Fruit fly (Drosophila melanogaster) whole organism, embryonic: Measurements from ENCODE around the gene wam.
A peak's percentile ranks its signal among the peaks of the same experiment; 100 is the strongest.

ENCODE experiments used
- C15 ChIP-seq: fragments of 200-800 bp; sonication (Bioruptor generic); IDR thresholded peaks from 3 replicates; pipeline ENCODE4 v1.3.6; 2022; ENCODE audit warnings: missing biosample characterization, missing genetic modification characterization
- CG10565 ChIP-seq: fragments of 200-800 bp; sonication (Bioruptor generic); optimal IDR thresholded peaks from 3 replicates; lab custom pipeline; 2016; ENCODE audit warnings: missing biosample characterization, mild to moderate bottlenecking, missing genetic modification characterization
- CG11695 ChIP-seq: fragments of 200-800 bp; sonication (Bioruptor generic); IDR thresholded peaks from 3 replicates; pipeline ENCODE4 v1.3.6; 2022; ENCODE audit warnings: missing biosample characterization, missing genetic modification characterization
- CG12236 ChIP-seq: fragments of 200-800 bp; sonication (Bioruptor generic); optimal IDR thresholded peaks from 2 replicates; lab custom pipeline; 2016; ENCODE audit warnings: missing biosample characterization, missing genetic modification characterization
- CG15269 ChIP-seq: fragments of 200-800 bp; sonication (Bioruptor generic); optimal IDR thresholded peaks from 2 replicates; lab custom pipeline; 2018; ENCODE audit warnings: missing biosample characterization, mild to moderate bottlenecking, missing genetic modification characterization, moderate library complexity
- CG17568 ChIP-seq: fragments of 200-800 bp; sonication (Bioruptor generic); optimal IDR thresholded peaks from 2 replicates; lab custom pipeline; 2018; ENCODE audit warnings: missing biosample characterization, mild to moderate bottlenecking, missing genetic modification characterization, moderate library complexity
- CG17612 ChIP-seq: fragments of 200-800 bp; sonication (Bioruptor generic); IDR thresholded peaks from 2 replicates; pipeline ENCODE4 v1.3.6; 2022; ENCODE audit warnings: missing biosample characterization, missing genetic modification characterization
- CG32532 ChIP-seq: fragments of 200-800 bp; sonication (Bioruptor generic); IDR thresholded peaks from 2 replicates; pipeline ENCODE4 v1.3.6; 2022; ENCODE audit warnings: missing biosample characterization, missing genetic modification characterization
- CG3281 ChIP-seq: fragments of 200-800 bp; sonication (Bioruptor generic); optimal IDR thresholded peaks from 3 replicates; lab custom pipeline; 2017; ENCODE audit warnings: missing biosample characterization, mild to moderate bottlenecking, missing genetic modification characterization
- CG4360 ChIP-seq: fragments of 200-800 bp; sonication (Bioruptor generic); IDR thresholded peaks from 2 replicates; pipeline ENCODE4 v1.3.6; 2022; ENCODE audit warnings: missing biosample characterization, missing genetic modification characterization
- CG4404 ChIP-seq: fragments of 200-800 bp; sonication (Bioruptor generic); IDR thresholded peaks from 2 replicates; pipeline ENCODE4 v1.3.6; 2022; ENCODE audit warnings: missing biosample characterization, missing genetic modification characterization
- CG6254 ChIP-seq: fragments of 200-800 bp; sonication (Bioruptor generic); optimal IDR thresholded peaks from 3 replicates; lab custom pipeline; 2017; ENCODE audit warnings: mild to moderate bottlenecking, missing biosample characterization, missing genetic modification reagents, missing genetic modification characterization
- CG6683 ChIP-seq: fragments of 200-800 bp; sonication (Bioruptor generic); optimal IDR thresholded peaks from 2 replicates; lab custom pipeline; 2017; ENCODE audit warnings: missing biosample characterization, mild to moderate bottlenecking, missing genetic modification characterization, missing genetic modification reagents
- CG6791 ChIP-seq: fragments of 200-800 bp; sonication (Bioruptor generic); IDR thresholded peaks from 3 replicates; pipeline ENCODE4 v1.3.6; 2022; ENCODE audit warnings: missing biosample characterization, missing genetic modification characterization; ENCODE audit not compliant: partially characterized antibody
- CG7357 ChIP-seq: fragments of 200-800 bp; sonication (Bioruptor generic); IDR thresholded peaks from 3 replicates; pipeline ENCODE4 v1.3.6; 2022; ENCODE audit warnings: missing biosample characterization, missing genetic modification characterization
- CG7372 ChIP-seq: fragments of 200-800 bp; sonication (Bioruptor generic); IDR thresholded peaks from 2 replicates; pipeline ENCODE4 v1.3.6; 2022; ENCODE audit warnings: missing biosample characterization, missing genetic modification characterization
- CG8290 ChIP-seq, 3 experiments: fragments of 200-800 bp; sonication (Bioruptor generic); optimal IDR thresholded peaks; 2 replicates each; lab custom pipeline; 2016 to 2019; ENCODE audit warnings: missing biosample characterization in 3 of 3, missing genetic modification characterization in 3 of 3, mild to moderate bottlenecking in 2 of 3, moderate library complexity in 1 of 3
- CG9609 ChIP-seq: fragments of 200-800 bp; sonication (Bioruptor generic); optimal IDR thresholded peaks from 3 replicates; lab custom pipeline; 2016; ENCODE audit warnings: missing biosample characterization, missing genetic modification characterization
- CTCF ChIP-seq: fragments of 200-800 bp; sonication (Bioruptor generic); optimal IDR thresholded peaks from 2 replicates; lab custom pipeline; 2017; ENCODE audit warnings: missing biosample characterization, mild to moderate bottlenecking, missing genetic modification characterization, moderate library complexity
- D ChIP-seq, 2 experiments: fragments of 200-800 bp in 1 of 2; fragments of >200 bp in 1 of 2; sonication (Bioruptor generic) in 1 of 2; optimal IDR thresholded peaks; 2 replicates in 1 of 2; 3 replicates in 1 of 2; lab custom pipeline; 2017; ENCODE audit warnings: mild to moderate bottlenecking in 1 of 2, missing biosample characterization in 1 of 2, missing genetic modification characterization in 1 of 2, missing genetic modification reagents in 1 of 2
- D19B ChIP-seq: fragments of 200-800 bp; sonication (Bioruptor generic); optimal IDR thresholded peaks from 2 replicates; lab custom pipeline; 2017; ENCODE audit warnings: missing biosample characterization, mild to moderate bottlenecking, missing genetic modification characterization
- Dip2 ChIP-seq: fragments of 200-800 bp; sonication (Bioruptor generic); IDR thresholded peaks from 2 replicates; pipeline ENCODE4 v1.3.6; 2022; ENCODE audit warnings: missing biosample characterization, missing genetic modification characterization
- Dref ChIP-seq: fragments of 200-800 bp; sonication (Bioruptor generic); IDR thresholded peaks from 2 replicates; pipeline ENCODE4 v1.3.6; 2022; ENCODE audit warnings: missing biosample characterization, missing genetic modification characterization
- ERR ChIP-seq: fragments of 200-800 bp; sonication (Bioruptor generic); optimal IDR thresholded peaks from 2 replicates; lab custom pipeline; 2016; ENCODE audit warnings: missing biosample characterization, missing genetic modification characterization
- HHEX ChIP-seq: fragments of 200-800 bp; sonication (Bioruptor generic); optimal IDR thresholded peaks from 3 replicates; lab custom pipeline; 2017; ENCODE audit warnings: missing biosample characterization, mild to moderate bottlenecking, missing genetic modification characterization, missing genetic modification reagents
- Jarid2 ChIP-seq: fragments of 200-800 bp; sonication (Bioruptor generic); optimal IDR thresholded peaks from 3 replicates; lab custom pipeline; 2017; ENCODE audit warnings: mild to moderate bottlenecking, missing biosample characterization, missing genetic modification reagents, missing genetic modification characterization
- Lhr ChIP-seq: fragments of 200-800 bp; sonication (Bioruptor generic); optimal IDR thresholded peaks from 3 replicates; lab custom pipeline; 2017; ENCODE audit warnings: mild to moderate bottlenecking, missing biosample characterization, missing genetic modification reagents, missing genetic modification characterization
- MBD-R2 ChIP-seq: fragments of 200-800 bp; sonication (Bioruptor generic); IDR thresholded peaks from 2 replicates; pipeline ENCODE4 v1.3.6; 2022; ENCODE audit warnings: missing biosample characterization, missing genetic modification characterization
- Mes4 ChIP-seq: fragments of 200-800 bp; sonication (Bioruptor generic); optimal IDR thresholded peaks from 2 replicates; lab custom pipeline; 2016; ENCODE audit warnings: missing biosample characterization, missing genetic modification characterization
- Mrtf ChIP-seq: fragments of 200-800 bp; sonication (Bioruptor generic); IDR thresholded peaks from 3 replicates; pipeline ENCODE4 v1.3.6; 2022; ENCODE audit warnings: missing biosample characterization, missing genetic modification characterization
- NfI ChIP-seq: fragments of 200-800 bp; sonication (Bioruptor generic); optimal IDR thresholded peaks from 3 replicates; lab custom pipeline; 2018; ENCODE audit warnings: missing biosample characterization, mild to moderate bottlenecking, missing genetic modification characterization, moderate library complexity
- Oli ChIP-seq: fragments of 200-800 bp; sonication (Bioruptor generic); optimal IDR thresholded peaks from 2 replicates; lab custom pipeline; 2018; ENCODE audit warnings: missing biosample characterization, mild to moderate bottlenecking, missing genetic modification characterization, moderate library complexity
- Side ChIP-seq: fragments of 200-800 bp; sonication (Bioruptor generic); optimal IDR thresholded peaks from 2 replicates; lab custom pipeline; 2016; ENCODE audit warnings: missing biosample characterization, missing genetic modification characterization
- Spps ChIP-seq: fragments of 200-800 bp; sonication (Bioruptor generic); optimal IDR thresholded peaks from 2 replicates; lab custom pipeline; 2018; ENCODE audit warnings: missing biosample characterization, mild to moderate bottlenecking, missing genetic modification characterization
- ab ChIP-seq: fragments of 200-800 bp; sonication (Bioruptor generic); optimal IDR thresholded peaks from 2 replicates; lab custom pipeline; 2016; ENCODE audit warnings: missing biosample characterization, missing genetic modification characterization
- amos ChIP-seq: fragments of 200-800 bp; sonication (Bioruptor generic); IDR thresholded peaks from 2 replicates; pipeline ENCODE4 v1.3.6; 2022; ENCODE audit warnings: missing biosample characterization, missing genetic modification characterization; ENCODE audit not compliant: partially characterized antibody
- cg ChIP-seq: fragments of 200-800 bp; sonication (Bioruptor generic); optimal IDR thresholded peaks from 3 replicates; lab custom pipeline; 2019; ENCODE audit warnings: missing biosample characterization, mild to moderate bottlenecking, missing genetic modification characterization, moderate library complexity
- crc ChIP-seq: fragments of 200-800 bp; sonication (Bioruptor generic); optimal IDR thresholded peaks from 2 replicates; lab custom pipeline; 2016; ENCODE audit warnings: missing biosample characterization, missing genetic modification characterization
- fu2 ChIP-seq: fragments of 200-800 bp; sonication (Bioruptor generic); optimal IDR thresholded peaks from 2 replicates; lab custom pipeline; 2016; ENCODE audit warnings: missing biosample characterization, missing genetic modification characterization
- insv ChIP-seq, 2 experiments: fragments of 200-800 bp; sonication (Bioruptor generic); optimal IDR thresholded peaks; 3 replicates each; lab custom pipeline; 2016 to 2018; ENCODE audit warnings: missing biosample characterization in 2 of 2, missing genetic modification characterization in 2 of 2
- luna ChIP-seq: fragments of 200-800 bp; sonication (Bioruptor generic); optimal IDR thresholded peaks from 2 replicates; lab custom pipeline; 2016; ENCODE audit warnings: missing biosample characterization, missing genetic modification characterization
- nom ChIP-seq: fragments of 200-800 bp; sonication (Bioruptor generic); optimal IDR thresholded peaks from 2 replicates; lab custom pipeline; 2017; ENCODE audit warnings: missing biosample characterization, missing genetic modification characterization, mild to moderate bottlenecking, moderate library complexity, missing genetic modification reagents
- sisA ChIP-seq: fragments of 200-800 bp; sonication (Bioruptor generic); IDR thresholded peaks from 2 replicates; pipeline ENCODE4 v1.3.6; 2022; ENCODE audit warnings: missing biosample characterization, missing genetic modification characterization
- sr ChIP-seq: fragments of 200-800 bp; sonication (Bioruptor generic); IDR thresholded peaks from 3 replicates; pipeline ENCODE4 v1.3.6; 2022; ENCODE audit warnings: missing biosample characterization, missing genetic modification characterization
- tll ChIP-seq, 2 experiments: fragments of 200-800 bp in 1 of 2; fragments of >200 bp in 1 of 2; sonication (Bioruptor generic) in 1 of 2; optimal IDR thresholded peaks; 2 replicates each; lab custom pipeline; 2017 to 2019; ENCODE audit warnings: missing biosample characterization in 2 of 2, missing genetic modification characterization in 2 of 2, mild to moderate bottlenecking in 1 of 2, moderate library complexity in 1 of 2
- trh ChIP-seq: fragments of 200-800 bp; sonication (Bioruptor generic); optimal IDR thresholded peaks from 2 replicates; lab custom pipeline; 2016; ENCODE audit warnings: missing biosample characterization, missing genetic modification characterization
- usp ChIP-seq: fragments of >200 bp; optimal IDR thresholded peaks from 2 replicates; lab custom pipeline; 2017; ENCODE audit warnings: missing biosample characterization, missing genetic modification characterization
- vfl ChIP-seq: fragments of 200-800 bp; sonication (Bioruptor generic); optimal IDR thresholded peaks from 2 replicates; lab custom pipeline; 2016; ENCODE audit warnings: missing biosample characterization, missing genetic modification characterization
- yki ChIP-seq: fragments of >200 bp; optimal IDR thresholded peaks from 3 replicates; lab custom pipeline; 2018

The wam gene

DNA sequence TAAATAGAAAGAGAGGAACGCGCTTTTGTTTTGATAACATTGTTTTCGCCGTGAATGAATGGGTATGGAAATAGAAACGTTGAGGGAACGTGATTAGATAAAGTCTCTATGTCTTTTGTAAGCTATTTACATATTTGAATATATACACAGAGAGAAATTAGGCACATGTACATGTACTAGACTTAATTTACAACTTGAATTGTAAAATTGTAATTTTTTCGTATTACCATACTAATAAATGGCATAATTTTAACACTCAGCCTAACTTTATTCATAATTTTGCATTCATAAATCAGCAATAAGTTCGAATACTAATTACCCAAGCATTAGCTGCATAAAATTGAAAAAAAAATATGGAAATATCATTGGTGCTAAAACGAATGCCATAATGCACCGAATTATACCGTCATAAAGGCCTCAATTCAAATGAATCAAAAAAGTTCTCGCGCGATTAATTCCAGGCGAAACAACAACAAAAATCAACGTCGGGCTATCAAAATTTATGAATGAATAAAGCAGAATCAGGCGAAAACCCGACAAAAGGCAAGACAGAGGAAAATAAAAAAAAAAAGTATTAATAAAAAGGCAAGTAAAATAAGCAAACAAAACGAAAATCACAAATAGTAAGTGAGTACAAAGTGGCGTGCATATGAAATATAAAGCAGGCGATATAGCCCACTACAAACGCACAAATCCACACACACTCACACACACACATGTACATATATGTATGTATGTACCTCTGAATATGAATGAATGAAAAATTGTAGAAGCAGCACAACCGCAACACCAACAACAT is 44.9 kb upstream of the wam start (continued):
- TF ChIP-seq ERR (GFP tag; lab: Kevin White, UChicago): no peak
- TF ChIP-seq CG11695 (GFP tag; lab: Robert Waterston, UW): 0 out of 3 replicates have a peak, but pooled peaks have one; percentile 24
- no peak for TF ChIP-seq CG7372 (GFP tag; lab: Robert Waterston, UW)
- no peak for TF ChIP-seq HHEX
- no peak for TF ChIP-seq MBD-R2
- no peak for TF ChIP-seq D (optimal IDR thresholded peaks at IDR 0.05; lab: Kevin White, UChicago)
- TF ChIP-seq D (GFP tag; optimal IDR thresholded peaks at IDR 0.05; lab: Kevin White, UChicago): peak; percentile 68
- no peak for TF ChIP-seq CG8290 (GFP tag; optimal IDR thresholded peaks at IDR 0.05; lab: Kevin White, UChicago)
- TF ChIP-seq CG8290 (tag; optimal IDR thresholded peaks at IDR 0.05; lab: Kevin White, UChicago): peak in 1 of 2 experiments; percentile 58
- TF ChIP-seq CG4404 (GFP tag; lab: Robert Waterston, UW): no peak
- TF ChIP-seq amos (GFP tag; lab: Robert Waterston, UW): no peak
- TF ChIP-seq tll (GFP tag; optimal IDR thresholded peaks at IDR 0.05; lab: Kevin White, UChicago): no peak
- TF ChIP-seq CG6791 (GFP tag; lab: Robert Waterston, UW): no peak
- TF ChIP-seq D19B (GFP tag; lab: Kevin White, UChicago): peak; percentile 36
- TF ChIP-seq CG3281 (GFP tag; lab: Kevin White, UChicago): peak; percentile 76
- no peak for TF ChIP-seq CG7357 (GFP tag; lab: Robert Waterston, UW)
- no peak for TF ChIP-seq ab
- TF ChIP-seq CG17612 (GFP tag; lab: Robert Waterston, UW): no peak
- no peak for TF ChIP-seq sr (GFP tag; lab: Robert Waterston, UW)
- peak; percentile 26 for TF ChIP-seq Mes4 (GFP tag; lab: Kevin White, UChicago)
- TF ChIP-seq cg: peak; percentile 71
- TF ChIP-seq trh (GFP tag; lab: Kevin White, UChicago): no peak
- peak; percentile 28 for TF ChIP-seq Spps
- peak; percentile 11 for TF ChIP-seq crc (GFP tag; lab: Kevin White, UChicago)
- TF ChIP-seq usp (GFP tag; lab: Kevin White, UChicago): no peak
- TF ChIP-seq CG6683 (GFP tag; lab: Kevin White, UChicago): peak; percentile 7
- no peak for TF ChIP-seq Dref
- peak; percentile 28 for TF ChIP-seq Side (GFP tag; lab: Kevin White, UChicago)
- TF ChIP-seq vfl: no peak
- peak; percentile 22; the same call in 1 of the 2 replicates for TF ChIP-seq CG32532
- TF ChIP-seq Oli (tag; lab: Kevin White, UChicago): peak; percentile 74
- peak; percentile 43 for TF ChIP-seq nom (GFP tag; lab: Kevin White, UChicago)
- TF ChIP-seq Mrtf (GFP tag; lab: Robert Waterston, UW): no peak
- TF ChIP-seq CG15269: peak; percentile 39
- TF ChIP-seq Jarid2 (GFP tag; lab: Kevin White, UChicago): no peak
- TF ChIP-seq insv (GFP tag; optimal IDR thresholded peaks at IDR 0.05; lab: Kevin White, UChicago): no peak
- TF ChIP-seq CG9609 (GFP tag; lab: Kevin White, UChicago): no peak
- TF ChIP-seq Lhr (GFP tag; lab: Kevin White, UChicago): no peak
- TF ChIP-seq yki (lab: Kevin White, UChicago): no peak
- no peak for TF ChIP-seq luna (GFP tag; lab: Kevin White, UChicago)
- TF ChIP-seq NfI (GFP tag; lab: Kevin White, UChicago): no peak
- TF ChIP-seq CG12236 (GFP tag; lab: Kevin White, UChicago): peak; percentile 32
- no peak for TF ChIP-seq CG17568
- no peak for TF ChIP-seq Dip2
- no peak for TF ChIP-seq CG10565 (GFP tag; lab: Kevin White, UChicago)
- peak; percentile 28 for TF ChIP-seq CG6254 (GFP tag; lab: Kevin White, UChicago)
- no peak for TF ChIP-seq sisA
- peak; percentile 9 for TF ChIP-seq fu2
- 0 out of 2 replicates have a peak, but pooled peaks have one; percentile 15 for TF ChIP-seq CG4360 (GFP tag; lab: Robert Waterston, UW)
- TF ChIP-seq CTCF: no peak
- TF ChIP-seq C15 (GFP tag; lab: Robert Waterston, UW): 0 out of 3 replicates have a peak, but pooled peaks have one; percentile 27
